Fruit fly (Drosophila melanogaster): Measurements from ENCODE around the gene Mesh1.

Gene Mesh1

DNA sequence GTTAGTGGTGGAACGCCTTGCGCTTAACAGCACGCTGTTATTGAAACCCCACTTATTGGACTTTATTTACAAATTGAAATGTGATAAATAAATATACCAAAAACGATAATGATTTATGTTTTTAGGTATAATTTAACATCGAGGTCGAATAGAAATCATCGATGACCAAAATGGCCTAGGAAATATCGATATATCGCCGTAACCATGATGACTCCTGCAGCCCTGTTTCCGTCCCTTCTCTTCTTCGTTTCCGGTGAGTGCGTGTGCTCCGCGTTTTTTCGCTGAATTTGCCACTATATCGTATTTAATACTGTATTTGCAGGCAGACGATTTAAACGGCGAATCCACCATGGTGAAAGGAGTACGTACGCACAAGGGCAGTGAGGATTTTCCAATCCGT is 17.6 kb upstream of the Mesh1 start, which contains the start of gene eEF1gamma:
TSS of gene eEF1gamma (plus strand) at position 225 of the 400 bp plus-strand sequence.
- TF ChIP-seq CG14711 (tag; optimal IDR thresholded peaks at IDR 0.05) (peak; percentile 80), toe (GFP tag; optimal IDR thresholded peaks at IDR 0.05) (peak; percentile 92), CG33017 (tag; optimal IDR thresholded peaks at IDR 0.05) (peak; percentile 84), ovo (GFP tag; optimal IDR thresholded peaks at IDR 0.05) (peak; percentile 95), CG1620 (GFP tag; optimal IDR thresholded peaks at IDR 0.05) (peak; percentile 95), CG7045 (GFP tag; optimal IDR thresholded peaks at IDR 0.05) (peak; percentile 95), Crg-1 (GFP tag; optimal IDR thresholded peaks at IDR 0.05) (peak; percentile 97), bab1 (GFP tag; optimal IDR thresholded peaks at IDR 0.05) (peak; percentile 96), cic (GFP tag; optimal IDR thresholded peaks at IDR 0.05) (peak; percentile 73), CG11617 (GFP tag; optimal IDR thresholded peaks at IDR 0.05) (peak; percentile 97), Hr96 (GFP tag; optimal IDR thresholded peaks at IDR 0.05) (peak; percentile 96), pad (GFP tag; optimal IDR thresholded peaks at IDR 0.05) (peak; percentile 88), Clk (GFP tag; optimal IDR thresholded peaks at IDR 0.05) (peak; percentile 87), CG5204 (GFP tag; optimal IDR thresholded peaks at IDR 0.05) (peak; percentile 93), CG7101 (tag; optimal IDR thresholded peaks at IDR 0.05) (peak; percentile 94), cnc (optimal IDR thresholded peaks at IDR 0.05) (no peak), CG12768 (GFP tag; optimal IDR thresholded peaks at IDR 0.05) (peak; percentile 93), tj (GFP tag; optimal IDR thresholded peaks at IDR 0.05) (peak; percentile 87), kay (GFP tag; ENCODE audit: borderline replicate concordance) (no peak), Mnt (GFP tag; optimal IDR thresholded peaks at IDR 0.05) (peak; percentile 93)

DNA sequence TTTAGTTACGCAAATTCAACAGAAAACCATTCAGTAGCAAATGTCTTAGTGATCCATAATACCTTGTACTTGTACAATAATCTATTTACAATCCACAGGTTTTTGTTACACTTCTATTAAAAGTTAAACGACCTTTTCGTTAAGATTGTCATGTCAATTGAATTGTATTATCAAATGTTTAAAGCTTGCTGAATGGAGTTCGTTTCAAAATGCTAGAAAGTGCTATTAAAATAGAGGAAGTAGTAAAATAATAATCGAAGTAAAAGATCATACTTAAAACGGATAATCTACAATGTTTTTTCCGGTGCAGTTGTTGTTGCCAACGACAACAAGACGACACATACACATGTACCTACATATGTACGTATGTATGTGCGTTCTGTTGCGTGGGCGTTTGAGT is 15.7 kb upstream of the Mesh1 start:
- TF ChIP-seq Mnt (GFP tag; optimal IDR thresholded peaks at IDR 0.05) = no peak
- no peak for TF ChIP-seq ovo (GFP tag; optimal IDR thresholded peaks at IDR 0.05)
- TF ChIP-seq kay (GFP tag; ENCODE audit: borderline replicate concordance) = no peak
- TF ChIP-seq bab1 (GFP tag; optimal IDR thresholded peaks at IDR 0.05) = no peak
- TF ChIP-seq CG7101 (tag; optimal IDR thresholded peaks at IDR 0.05) = no peak
- TF ChIP-seq Clk (GFP tag; optimal IDR thresholded peaks at IDR 0.05) = no peak
- TF ChIP-seq cic (GFP tag; optimal IDR thresholded peaks at IDR 0.05) = no peak
- no peak for TF ChIP-seq CG33017 (tag; optimal IDR thresholded peaks at IDR 0.05)
- no peak for TF ChIP-seq CG7045 (GFP tag; optimal IDR thresholded peaks at IDR 0.05)
- TF ChIP-seq tj (GFP tag; optimal IDR thresholded peaks at IDR 0.05) = no peak
- TF ChIP-seq pad (GFP tag; optimal IDR thresholded peaks at IDR 0.05) = no peak
- no peak for TF ChIP-seq CG14711 (tag; optimal IDR thresholded peaks at IDR 0.05)
- TF ChIP-seq CG5204 (GFP tag; optimal IDR thresholded peaks at IDR 0.05) = no peak
- TF ChIP-seq Crg-1 (GFP tag; optimal IDR thresholded peaks at IDR 0.05) = no peak
- no peak for TF ChIP-seq cnc (optimal IDR thresholded peaks at IDR 0.05)
- TF ChIP-seq CG1620 (GFP tag; optimal IDR thresholded peaks at IDR 0.05) = no peak
- no peak for TF ChIP-seq CG12768 (GFP tag; optimal IDR thresholded peaks at IDR 0.05)
- TF ChIP-seq Hr96 (GFP tag; optimal IDR thresholded peaks at IDR 0.05) = no peak
- TF ChIP-seq toe (GFP tag; optimal IDR thresholded peaks at IDR 0.05) = no peak

DNA sequence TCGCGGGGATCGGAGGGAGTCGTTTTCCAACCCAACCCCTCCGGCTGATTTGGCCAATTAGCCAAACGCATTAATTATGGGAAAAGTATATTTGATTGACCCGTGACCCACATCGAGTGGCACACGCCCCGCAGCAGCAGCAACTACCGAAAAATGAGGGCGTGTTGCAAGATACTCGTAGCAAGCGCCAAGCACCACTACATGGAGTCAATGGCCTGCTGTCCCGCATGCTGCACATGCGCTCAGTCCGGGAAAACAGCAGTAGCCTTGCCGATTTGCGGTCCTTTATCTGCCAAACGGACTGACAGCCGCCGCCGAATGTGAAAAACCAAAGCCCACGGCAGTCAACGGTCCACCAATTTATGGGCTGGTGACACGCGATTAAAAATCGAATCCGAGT is 15.0 kb upstream of the Mesh1 start:
- TF ChIP-seq Hr96 (GFP tag; optimal IDR thresholded peaks at IDR 0.05) (no peak), CG12768 (GFP tag; optimal IDR thresholded peaks at IDR 0.05) (no peak), CG11617 (GFP tag; optimal IDR thresholded peaks at IDR 0.05) (no peak), kay (GFP tag; ENCODE audit: borderline replicate concordance) (no peak)

DNA sequence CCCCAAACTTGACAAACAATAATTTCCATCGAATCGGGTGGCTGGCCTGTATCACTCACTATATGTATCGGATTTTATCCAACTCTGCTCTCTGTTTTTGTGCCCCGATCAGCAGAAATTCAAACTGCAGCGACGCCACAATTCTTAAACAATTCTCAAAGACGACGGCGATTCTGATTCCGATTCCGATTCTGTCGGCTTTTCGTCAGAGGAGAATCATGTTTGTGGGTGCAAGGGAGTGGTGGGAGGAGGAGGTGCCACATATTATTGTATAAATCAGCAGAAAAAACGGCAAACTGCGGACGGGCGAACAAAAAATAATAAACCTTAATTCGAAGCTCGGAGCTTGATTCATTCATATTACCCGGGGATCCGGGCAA is 14.1 kb upstream of the Mesh1 start:
- TF ChIP-seq CG12768 (GFP tag; optimal IDR thresholded peaks at IDR 0.05) = no peak
- no peak for TF ChIP-seq Crg-1 (GFP tag; optimal IDR thresholded peaks at IDR 0.05)
- TF ChIP-seq Mnt (GFP tag; optimal IDR thresholded peaks at IDR 0.05) = no peak
- peak; percentile 99 for TF ChIP-seq tj (GFP tag; optimal IDR thresholded peaks at IDR 0.05)
- TF ChIP-seq kay (GFP tag; ENCODE audit: borderline replicate concordance) = no peak
- TF ChIP-seq CG5204 (GFP tag; optimal IDR thresholded peaks at IDR 0.05) = no peak
- no peak for TF ChIP-seq Clk (GFP tag; optimal IDR thresholded peaks at IDR 0.05)
- TF ChIP-seq bab1 (GFP tag; optimal IDR thresholded peaks at IDR 0.05) = no peak
- TF ChIP-seq ovo (GFP tag; optimal IDR thresholded peaks at IDR 0.05) = no peak

DNA sequence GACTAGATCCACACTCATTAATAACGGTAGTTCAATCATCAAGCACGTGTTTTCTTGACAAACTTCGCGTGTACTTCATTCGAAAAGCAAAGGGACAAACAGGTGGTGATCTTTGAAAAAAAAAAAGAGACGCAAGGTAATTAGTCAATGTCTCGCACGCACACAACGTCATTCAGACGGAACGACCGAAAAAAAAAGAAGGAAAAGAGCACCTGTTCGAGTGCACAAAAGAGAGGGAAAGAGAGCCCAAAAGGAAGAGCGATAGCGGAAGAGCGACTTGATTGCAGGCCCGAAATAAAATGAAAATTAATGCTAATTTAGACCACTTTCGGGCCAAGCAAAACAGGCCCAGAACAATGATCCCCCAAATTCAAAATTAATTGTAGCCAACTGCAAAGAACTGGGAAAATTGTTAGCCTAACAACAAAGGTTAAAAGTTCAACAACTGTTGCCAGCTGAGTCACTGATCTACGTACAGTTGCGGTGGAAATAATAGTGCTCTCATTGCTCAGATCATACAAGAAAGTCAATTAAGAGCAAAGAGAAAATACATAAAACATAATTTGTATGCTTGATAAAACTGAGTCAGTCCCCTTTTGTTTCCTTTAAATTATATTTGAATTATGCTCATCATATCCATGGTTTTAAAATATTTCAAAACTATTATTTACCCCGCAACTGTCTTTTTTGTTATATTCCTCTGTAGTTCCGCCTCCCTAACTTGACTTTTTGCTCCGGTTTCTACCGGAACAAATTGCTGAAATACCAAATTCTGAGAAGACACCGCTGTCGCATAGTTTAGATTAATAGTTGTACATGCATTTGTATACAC is 13.5 kb upstream of the Mesh1 start:
- no peak for TF ChIP-seq cic (GFP tag; optimal IDR thresholded peaks at IDR 0.05)
- TF ChIP-seq CG33017 (tag; optimal IDR thresholded peaks at IDR 0.05) = peak; percentile 27

DNA sequence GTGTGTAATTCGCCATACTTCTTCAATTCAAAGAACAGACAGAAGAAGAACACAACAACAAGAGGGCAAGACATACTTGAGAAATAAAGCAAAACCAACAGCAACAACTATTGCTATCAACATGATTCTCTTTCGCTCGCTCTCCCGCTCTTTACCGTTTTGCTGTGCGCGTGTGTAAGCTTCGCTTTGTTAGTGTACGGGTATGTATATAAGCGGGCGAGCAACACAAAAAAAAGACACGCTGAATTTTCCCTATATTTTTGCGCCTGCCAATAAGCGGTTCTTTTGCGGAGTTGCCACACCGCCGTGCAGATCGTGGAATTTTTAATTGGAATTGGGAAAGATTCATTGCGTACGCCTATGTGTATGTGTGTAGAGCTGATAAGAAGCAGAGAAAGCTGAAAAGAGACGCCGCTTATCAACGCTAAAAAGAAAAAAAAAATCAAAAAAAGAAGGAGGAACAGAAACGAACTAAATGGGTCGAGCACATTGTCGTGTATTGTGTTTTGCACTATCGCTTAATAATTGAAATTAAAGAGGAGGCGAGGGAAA is 12.7 kb upstream of the Mesh1 start:
- TF ChIP-seq CG7101 (tag; optimal IDR thresholded peaks at IDR 0.05) = peak; percentile 10
- TF ChIP-seq CG7045 (GFP tag; optimal IDR thresholded peaks at IDR 0.05) = peak; percentile 27
- TF ChIP-seq Mnt (GFP tag; optimal IDR thresholded peaks at IDR 0.05) = peak; percentile 38
- TF ChIP-seq pad (GFP tag; optimal IDR thresholded peaks at IDR 0.05) = peak; percentile 94
- no peak for TF ChIP-seq Hr96 (GFP tag; optimal IDR thresholded peaks at IDR 0.05)
- TF ChIP-seq cic (GFP tag; optimal IDR thresholded peaks at IDR 0.05) = peak; percentile 72
- TF ChIP-seq kay (GFP tag; ENCODE audit: borderline replicate concordance) = peak; percentile 97
- no peak for TF ChIP-seq CG1620 (GFP tag; optimal IDR thresholded peaks at IDR 0.05)
- peak; percentile 50 for TF ChIP-seq CG33017 (tag; optimal IDR thresholded peaks at IDR 0.05)
- TF ChIP-seq bab1 (GFP tag; optimal IDR thresholded peaks at IDR 0.05) = peak; percentile 2
- TF ChIP-seq CG5204 (GFP tag; optimal IDR thresholded peaks at IDR 0.05) = no peak
- TF ChIP-seq ovo (GFP tag; optimal IDR thresholded peaks at IDR 0.05) = peak; percentile 72
- peak; percentile 31 for TF ChIP-seq CG12768 (GFP tag; optimal IDR thresholded peaks at IDR 0.05)
- TF ChIP-seq CG14711 (tag; optimal IDR thresholded peaks at IDR 0.05) = peak; percentile 43
